Fruit fly (Drosophila melanogaster): ENCODE results near the gene ppk22.

DNA sequence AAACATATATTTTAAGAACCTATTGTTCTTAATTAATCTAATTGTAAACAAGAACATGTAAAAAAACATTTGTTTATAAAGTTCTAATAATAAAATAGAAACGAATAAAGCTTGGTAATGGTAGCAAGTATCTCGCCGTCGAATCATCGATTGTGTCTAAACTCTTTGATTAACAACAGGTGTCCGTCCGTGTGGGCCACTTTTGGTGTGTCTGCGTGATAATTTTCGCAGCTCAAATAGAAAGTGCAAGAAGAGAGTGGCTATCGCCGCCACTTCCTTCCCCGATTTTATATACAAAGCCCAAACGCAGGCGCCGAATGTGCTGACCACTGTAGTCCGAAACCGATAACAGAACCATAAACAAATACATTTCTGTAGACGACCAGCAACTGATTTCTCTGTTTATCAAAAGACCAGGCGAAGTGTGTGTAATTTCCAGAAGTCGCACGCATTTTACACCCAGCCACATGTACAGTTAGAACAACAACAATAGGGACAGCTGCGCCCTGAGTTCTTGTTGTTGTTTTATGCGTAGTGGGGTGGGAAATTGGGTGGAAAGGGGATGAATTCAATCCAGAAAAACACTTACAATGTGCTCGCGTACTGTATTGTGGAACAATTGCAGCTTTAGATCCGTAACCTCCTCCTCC, 46.5 kb downstream of the ppk22 start:
- no peak for TF ChIP-seq cnc (optimal IDR thresholded peaks at IDR 0.05)
- no peak for TF ChIP-seq cic (GFP tag; optimal IDR thresholded peaks at IDR 0.05)
- TF ChIP-seq CG33017 (tag; optimal IDR thresholded peaks at IDR 0.05), result no peak

Measured in whole organism, adult.